Worm (Caenorhabditis elegans): ENCODE results near the gene ZK105.1.

DNA sequence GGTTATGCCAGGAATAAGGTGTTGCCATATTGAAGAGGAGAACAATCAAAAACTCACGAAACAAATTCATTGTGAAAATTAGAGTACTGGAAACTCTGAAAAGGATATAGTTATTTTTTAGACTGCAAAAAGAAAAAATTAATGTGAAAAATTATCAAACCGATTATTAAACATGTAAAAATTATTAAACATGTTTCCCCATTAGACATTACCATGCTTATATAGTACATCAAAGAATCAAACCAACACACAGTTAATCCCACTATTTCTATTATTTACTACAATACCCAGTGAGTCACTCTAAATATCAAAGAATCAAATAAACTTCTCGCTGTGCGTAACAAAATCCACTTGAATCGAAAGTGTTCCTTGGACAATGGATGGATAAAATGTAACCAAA, 719 bp upstream of the ZK105.1 start, which contains the start of gene ZK105.13:
- no peak for TF ChIP-seq dmd-4 (tag; optimal IDR thresholded peaks at IDR 0.05; ENCODE audit: borderline replicate concordance)
- TF ChIP-seq dve-1 (tag; optimal IDR thresholded peaks at IDR 0.05): no peak
- TF ChIP-seq ceh-14 (tag; optimal IDR thresholded peaks at IDR 0.05): no peak
